Worm (Caenorhabditis elegans): ENCODE data around the gene T23B7.3.

DNA sequence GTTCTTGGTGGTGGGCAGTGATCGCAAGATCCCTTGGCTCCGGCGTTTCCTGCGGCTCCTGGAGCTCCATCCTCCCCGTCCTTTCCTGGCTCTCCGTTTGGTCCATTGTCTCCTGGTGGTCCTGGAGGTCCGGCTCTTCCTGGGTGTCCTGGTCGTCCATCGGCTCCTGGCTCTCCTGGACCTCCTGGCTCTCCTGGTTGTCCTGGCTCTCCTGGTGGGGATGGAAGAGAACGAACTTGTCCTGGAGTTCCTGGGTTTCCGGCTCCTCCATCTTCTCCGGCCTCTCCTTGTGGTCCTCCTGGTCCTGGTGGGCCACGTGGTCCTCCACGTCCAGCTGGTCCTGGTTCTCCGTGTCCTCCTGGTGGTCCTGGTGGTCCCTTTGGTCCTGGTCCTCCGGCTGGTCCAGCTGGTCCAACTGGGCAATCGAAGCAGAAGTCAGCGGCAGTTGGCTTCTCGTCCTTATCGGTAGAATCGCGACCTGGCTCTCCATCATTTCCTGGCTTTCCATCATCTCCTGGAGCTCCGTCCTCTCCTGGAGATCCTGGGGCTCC lies 19.9 kb downstream of the T23B7.3 start:
- TF ChIP-seq dao-5 (tag; optimal IDR thresholded peaks at IDR 0.05) (no peak), W03F9.2 (tag; optimal IDR thresholded peaks at IDR 0.05) (no peak), him-1 (tag; optimal IDR thresholded peaks at IDR 0.05) (no peak)

All from whole organism, L4/young adult.